Worm (Caenorhabditis elegans) whole organism, early embryonic: ENCODE measurements around the gene lap-1.

Experiments used
- B0310.2 ChIP-seq: sonication (generic microtip); optimal IDR thresholded peaks from 2 replicates; lab custom pipeline; 2016; ENCODE audit warnings: mild to moderate bottlenecking, missing genetic modification characterization, missing compliant biosample characterization
- F13C5.2 ChIP-seq: sonication (generic microtip); optimal IDR thresholded peaks from 2 replicates; lab custom pipeline; 2017; ENCODE audit warnings: mild to moderate bottlenecking, missing genetic modification characterization, inconsistent platforms, missing compliant biosample characterization
- ama-1 ChIP-seq: fragments of 150-350 bp; optimal IDR thresholded peaks from 2 replicates; lab custom pipeline; 2014
- hnd-1 ChIP-seq: sonication (generic microtip); optimal IDR thresholded peaks from 2 replicates; lab custom pipeline; 2016; ENCODE audit warnings: missing genetic modification characterization, missing compliant biosample characterization
- pes-1 ChIP-seq: fragments of 200-800 bp; sonication (Bioruptor generic); IDR thresholded peaks from 2 replicates; pipeline ENCODE4 v1.3.6; 2022; ENCODE audit warnings: missing genetic modification reagents, missing genetic modification characterization, missing compliant biosample characterization
- tra-4 ChIP-seq: sonication (generic microtip); optimal IDR thresholded peaks from 2 replicates; lab custom pipeline; 2017; ENCODE audit warnings: missing genetic modification characterization, missing compliant biosample characterization

DNA sequence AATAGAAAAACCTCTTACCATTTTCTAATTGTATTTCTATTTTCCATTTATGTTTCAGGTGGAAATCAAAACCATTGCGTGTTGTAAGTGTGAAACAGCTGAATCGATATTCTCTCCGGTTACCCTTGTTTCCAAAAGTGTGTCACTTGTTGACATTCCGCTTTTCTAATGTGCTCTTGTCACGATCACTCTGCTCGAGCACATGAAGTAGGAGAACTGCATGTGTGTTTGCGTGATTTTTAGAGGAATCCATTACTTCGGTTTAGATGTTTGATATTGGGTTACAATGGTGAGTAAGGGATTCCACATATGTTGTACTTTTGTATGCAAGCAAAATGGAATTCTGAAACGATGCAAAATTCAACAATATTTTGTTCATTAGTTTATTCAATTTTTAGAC lies 48.8 kb upstream of the lap-1 start:
- no peak for TF ChIP-seq ama-1 (lab: Kevin White, UChicago)
- no peak for TF ChIP-seq hnd-1 (tag; lab: Kevin White, UChicago)
- no peak for TF ChIP-seq tra-4 (tag; lab: Kevin White, UChicago)
- no peak for TF ChIP-seq B0310.2 (tag; lab: Kevin White, UChicago)
- TF ChIP-seq F13C5.2 (tag; lab: Kevin White, UChicago), result no peak
- TF ChIP-seq pes-1 (GFP tag; lab: Robert Waterston, UW), result no peak
